Worm (Caenorhabditis elegans) whole organism, L4/young adult: ENCODE measurements around the gene hrde-2.

ENCODE experiments used
- W03F9.2 ChIP-seq: fragments of 150-350 bp; optimal IDR thresholded peaks from 2 replicates; lab custom pipeline; 2014; ENCODE audit warnings: missing biosample characterization, missing genetic modification characterization
- dao-5 ChIP-seq: sonication (generic microtip); optimal IDR thresholded peaks from 2 replicates; lab custom pipeline; 2016; ENCODE audit warnings: missing genotype, missing genetic modification characterization, moderate library complexity, missing compliant biosample characterization
- him-1 ChIP-seq: sonication (generic microtip); optimal IDR thresholded peaks from 2 replicates; lab custom pipeline; 2016; ENCODE audit warnings: missing genotype, missing genetic modification reagents, missing genetic modification characterization, missing compliant biosample characterization

Gene hrde-2

ce11 chrV:15001536-15001935 lies 3.4 kb upstream of the hrde-2 start:
- TF ChIP-seq dao-5 (tag; lab: Kevin White, UChicago) = no peak
- no peak for TF ChIP-seq him-1 (tag; lab: Kevin White, UChicago)
- no peak for TF ChIP-seq W03F9.2 (tag; lab: Kevin White, UChicago)

ce11 chrV:15002184-15002690 lies 2.7 kb upstream of the hrde-2 start, which contains the start of the genes fib-1 and mut-15:
fib-1 (minus strand) TSS chrV:15002223.
mut-15 (plus strand) TSS chrV:15002543.
- TF ChIP-seq W03F9.2 (tag; lab: Kevin White, UChicago) (peak; percentile 90), him-1 (tag; lab: Kevin White, UChicago) (peak; percentile 55), dao-5 (tag; lab: Kevin White, UChicago) (no peak)

- no peak for TF ChIP-seq W03F9.2 (tag; lab: Kevin White, UChicago)
- TF ChIP-seq dao-5 (tag; lab: Kevin White, UChicago) = no peak
- no peak for TF ChIP-seq him-1 (tag; lab: Kevin White, UChicago)
Observed at ce11 chrV:15011560-15011959, 6.7 kb downstream of the hrde-2 start, which contains the start of gene nmr-2. nmr-2 (minus strand) TSS chrV:15011660.

ce11 chrV:15012542-15013301 lies 7.8 kb downstream of the hrde-2 start:
- TF ChIP-seq W03F9.2 (tag; lab: Kevin White, UChicago) (no peak), dao-5 (tag; lab: Kevin White, UChicago) (no peak), him-1 (tag; lab: Kevin White, UChicago) (no peak)

ce11 chrV:15013328-15013727 lies 8.4 kb downstream of the hrde-2 start:
- TF ChIP-seq W03F9.2 (tag; lab: Kevin White, UChicago) = no peak
- no peak for TF ChIP-seq him-1 (tag; lab: Kevin White, UChicago)
- TF ChIP-seq dao-5 (tag; lab: Kevin White, UChicago) = no peak

- TF ChIP-seq W03F9.2 (tag; lab: Kevin White, UChicago) = no peak
- TF ChIP-seq him-1 (tag; lab: Kevin White, UChicago) = no peak
- no peak for TF ChIP-seq dao-5 (tag; lab: Kevin White, UChicago)
Observed at ce11 chrV:15014164-15014563, 9.3 kb downstream of the hrde-2 start, which contains the start of gene obr-2. obr-2 (minus strand) TSS chrV:15014264.

ce11 chrV:15015799-15016198 lies 10.9 kb downstream of the hrde-2 start:
- TF ChIP-seq him-1 (tag; lab: Kevin White, UChicago) = no peak
- TF ChIP-seq W03F9.2 (tag; lab: Kevin White, UChicago) = no peak
- TF ChIP-seq dao-5 (tag; lab: Kevin White, UChicago) = no peak

ce11 chrV:15016795-15017429 lies 12.0 kb downstream of the hrde-2 start:
- TF ChIP-seq W03F9.2 (tag; lab: Kevin White, UChicago) (no peak), dao-5 (tag; lab: Kevin White, UChicago) (no peak), him-1 (tag; lab: Kevin White, UChicago) (no peak)

- TF ChIP-seq W03F9.2 (tag; lab: Kevin White, UChicago) (no peak), dao-5 (tag; lab: Kevin White, UChicago) (no peak), him-1 (tag; lab: Kevin White, UChicago) (no peak)
Observed at ce11 chrV:15020229-15020628, 15.3 kb downstream of the hrde-2 start, which contains the start of gene F14H8.2. F14H8.2 (minus strand) TSS chrV:15020329.

- no peak for TF ChIP-seq dao-5 (tag; lab: Kevin White, UChicago)
- TF ChIP-seq W03F9.2 (tag; lab: Kevin White, UChicago) = no peak
- TF ChIP-seq him-1 (tag; lab: Kevin White, UChicago) = no peak
Observed at ce11 chrV:15020732-15021131, 15.8 kb downstream of the hrde-2 start, which contains the start of gene F14H8.5. F14H8.5 (plus strand) TSS chrV:15021032.

ce11 chrV:15023544-15023943 lies 18.6 kb downstream of the hrde-2 start, which contains the start of gene F14H8.4:
F14H8.4 (plus strand) TSS chrV:15023844.
- TF ChIP-seq dao-5 (tag; lab: Kevin White, UChicago) (no peak), him-1 (tag; lab: Kevin White, UChicago) (no peak), W03F9.2 (tag; lab: Kevin White, UChicago) (no peak)

ce11 chrV:15028896-15029519 lies 24.1 kb downstream of the hrde-2 start, which contains the start of gene F14H8.8:
F14H8.8 (plus strand) TSS chrV:15029469.
- TF ChIP-seq W03F9.2 (tag; lab: Kevin White, UChicago) (no peak), him-1 (tag; lab: Kevin White, UChicago) (no peak), dao-5 (tag; lab: Kevin White, UChicago) (no peak)
